Fruit fly (Drosophila melanogaster) whole organism, larva: Measurements from ENCODE around the gene Adgf-D.
A peak's percentile ranks its signal among the peaks of the same experiment; 100 is the strongest.

ENCODE experiments used
- noc ChIP-seq: fragments of 200-800 bp; sonication (Bioruptor generic); optimal IDR thresholded peaks from 3 replicates; lab custom pipeline; 2019; ENCODE audit warnings: missing biosample characterization, mild to moderate bottlenecking, missing genetic modification characterization, moderate library complexity

Gene Adgf-D

DNA sequence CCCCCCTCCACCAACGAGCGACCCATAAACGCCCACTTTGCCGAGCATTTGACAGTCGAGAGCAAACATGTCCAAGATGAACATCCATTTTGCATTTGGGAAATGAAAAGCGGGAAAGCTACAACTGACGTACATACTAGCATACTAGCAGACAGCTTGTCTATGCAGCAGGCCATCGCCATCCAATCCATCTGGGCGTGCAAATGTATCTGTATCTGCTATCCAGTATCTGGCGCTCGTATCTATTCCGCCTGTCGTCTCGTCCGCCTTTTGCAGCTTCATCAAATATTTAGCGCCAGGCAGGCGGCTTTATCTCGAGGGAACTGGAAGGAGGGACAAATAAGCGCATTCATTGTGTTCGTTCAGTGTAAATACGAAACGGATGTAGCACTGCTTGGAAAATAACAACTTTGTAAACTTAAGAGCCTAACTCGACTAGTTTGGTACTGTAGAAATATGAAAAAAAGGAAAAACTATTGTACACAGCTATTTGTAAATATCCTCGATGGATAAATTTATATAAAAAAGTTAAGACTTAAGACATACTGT is 8.9 kb upstream of the Adgf-D start:
- TF ChIP-seq noc (tag; lab: Kevin White, UChicago): no peak

DNA sequence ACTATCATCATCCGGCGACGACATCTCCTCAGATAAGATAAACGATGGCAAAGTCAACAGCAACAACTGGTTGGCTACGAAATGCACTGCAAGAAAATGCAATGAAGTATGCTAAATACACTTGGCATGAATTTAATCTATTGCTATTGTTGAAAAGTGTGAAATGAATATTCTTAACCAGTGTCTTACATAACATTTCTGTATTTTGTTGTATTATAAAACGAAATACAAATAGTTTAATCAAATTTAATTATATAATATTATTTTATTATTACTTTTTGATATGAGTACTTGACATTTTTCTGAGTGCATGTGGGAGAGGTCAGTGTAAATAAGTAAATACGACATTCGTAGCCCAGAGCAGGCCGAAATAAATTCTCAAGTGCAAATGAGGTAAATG is 8.3 kb upstream of the Adgf-D start:
- peak; percentile 23 for TF ChIP-seq noc (tag; lab: Kevin White, UChicago)

DNA sequence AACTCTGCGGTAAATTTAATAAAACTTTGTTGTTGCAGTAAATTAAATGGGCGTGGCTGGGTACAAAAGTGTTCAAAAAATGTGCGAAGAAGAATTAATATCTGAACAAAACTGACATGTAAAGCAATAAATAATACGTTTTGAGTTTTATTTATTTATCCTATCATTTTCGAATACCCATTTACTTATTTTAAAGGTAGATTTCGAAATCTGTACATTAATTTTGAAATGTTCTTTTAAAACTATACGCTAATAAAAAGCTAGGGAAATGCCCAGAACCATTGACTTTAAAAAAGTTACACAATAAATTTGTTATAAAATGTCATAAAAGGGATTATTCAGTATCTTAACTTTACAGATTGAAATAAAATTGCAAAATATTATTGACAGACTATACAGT is 6.5 kb upstream of the Adgf-D start, which contains the start of the genes primo-1 and primo-2:
primo-1 (minus strand) TSS at position 101 of the 400 bp plus-strand sequence.
primo-2 (minus strand) TSS at position 101 of the 400 bp plus-strand sequence.
- TF ChIP-seq noc (tag; lab: Kevin White, UChicago): no peak

DNA sequence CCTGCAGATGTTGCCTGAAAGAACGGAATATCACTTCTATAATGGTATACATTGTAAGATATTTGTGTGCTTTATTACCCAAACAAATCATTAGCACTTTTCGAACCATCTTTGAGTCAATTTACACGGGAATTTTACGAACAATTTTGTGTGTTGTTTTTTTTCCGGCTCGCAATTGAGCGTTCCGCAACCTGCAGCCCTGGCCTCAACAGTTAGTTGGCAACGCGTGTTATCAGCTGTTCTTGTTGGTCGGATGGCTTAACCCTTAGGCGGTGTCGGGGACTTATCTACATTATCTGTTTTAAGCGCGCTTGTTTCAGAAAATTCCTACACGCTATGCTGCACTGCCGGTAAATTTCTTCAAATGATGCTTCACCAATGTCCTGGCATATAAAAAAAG is 5.4 kb upstream of the Adgf-D start:
- no peak for TF ChIP-seq noc (tag; lab: Kevin White, UChicago)

DNA sequence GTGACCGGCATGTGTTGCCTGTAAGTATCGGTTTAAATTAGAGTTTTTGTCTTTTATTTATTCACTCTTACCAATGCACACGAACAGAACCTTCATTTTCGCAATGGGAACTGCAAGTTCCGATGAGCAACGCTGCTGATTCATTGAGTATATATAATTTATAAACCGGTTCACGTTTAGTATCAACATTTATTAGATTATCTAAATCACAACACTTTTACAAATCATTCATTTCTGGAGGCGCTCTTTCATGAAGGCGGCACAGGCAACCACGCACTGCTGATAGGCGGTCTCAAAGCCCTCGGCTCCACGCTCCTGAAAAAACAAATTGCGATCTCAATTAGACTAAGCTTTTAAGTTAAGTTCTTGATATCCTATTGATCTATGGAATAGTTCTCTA is 4.6 kb upstream of the Adgf-D start, which contains the start of gene Argp:
Argp (minus strand) TSS at position 101 of the 400 bp plus-strand sequence.
- no peak for TF ChIP-seq noc (tag; lab: Kevin White, UChicago)

DNA sequence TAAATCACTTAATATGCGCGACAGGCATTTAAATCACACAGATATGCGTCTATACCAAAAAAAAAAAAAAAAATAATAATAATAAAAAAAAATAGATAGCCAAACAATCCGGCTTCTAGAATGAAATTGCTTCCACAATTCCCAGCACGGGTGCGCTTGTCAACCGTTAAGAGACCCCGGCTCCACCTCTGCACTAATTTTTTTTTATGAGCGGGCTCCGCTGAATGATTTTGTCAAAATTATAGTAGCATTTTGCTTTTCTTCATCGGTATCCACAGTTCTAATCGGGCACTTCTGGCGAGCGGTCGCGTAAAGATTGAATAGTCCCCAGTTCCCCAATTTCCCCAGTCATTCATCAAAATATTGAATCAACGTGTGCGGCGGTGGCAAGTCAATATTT is 1.3 kb upstream of the Adgf-D start, which contains the start of gene Adgf-C:
Adgf-C (plus strand) TSS at position 301 of the 400 bp plus-strand sequence.
- TF ChIP-seq noc (tag; lab: Kevin White, UChicago): no peak

DNA sequence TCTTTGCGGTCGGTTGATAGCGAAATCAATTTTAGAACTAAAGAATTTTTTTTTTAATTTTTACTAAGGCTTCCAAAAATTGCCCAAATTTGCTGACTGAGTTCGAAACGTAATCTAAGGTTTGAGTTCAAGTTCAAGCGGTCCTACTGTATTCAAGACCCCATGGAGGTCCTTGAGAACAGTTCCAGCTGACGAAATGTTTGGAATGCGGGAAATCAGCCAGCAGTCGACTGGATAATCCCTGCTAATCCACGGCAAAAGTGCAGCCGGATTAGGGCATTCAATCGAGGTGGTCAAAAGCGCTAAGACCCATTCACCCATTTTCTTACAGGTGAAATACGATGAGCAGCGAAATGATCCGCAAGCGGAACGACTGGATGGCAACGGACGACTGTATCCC is 4.5 kb downstream of the Adgf-D start, which contains the start of gene f-cup:
f-cup (minus strand) TSS at position 101 of the 400 bp plus-strand sequence.
- TF ChIP-seq noc (tag; lab: Kevin White, UChicago): no peak

DNA sequence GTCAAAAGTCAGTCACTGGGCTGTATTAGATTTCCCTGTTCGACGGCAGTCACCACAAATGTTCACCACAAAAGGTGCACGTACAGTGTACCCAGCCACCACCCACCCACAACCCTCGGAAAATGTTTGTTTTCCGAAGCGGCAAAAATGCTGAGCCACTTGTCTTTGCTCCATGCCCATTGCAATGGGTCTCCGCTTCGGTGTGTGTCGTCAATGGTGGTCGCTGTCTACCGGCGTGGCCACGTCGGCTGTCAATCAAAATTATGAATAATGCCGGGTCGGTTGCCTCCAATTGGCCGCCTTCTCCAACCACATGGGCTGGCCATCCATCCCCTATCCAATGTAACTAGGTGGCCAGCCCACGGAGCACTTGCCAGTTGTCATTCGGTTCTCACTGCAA is 5.0 kb downstream of the Adgf-D start, which contains the start of gene ninaB:
ninaB (plus strand) TSS at position 374 of the 400 bp plus-strand sequence.
- no peak for TF ChIP-seq noc (tag; lab: Kevin White, UChicago)

DNA sequence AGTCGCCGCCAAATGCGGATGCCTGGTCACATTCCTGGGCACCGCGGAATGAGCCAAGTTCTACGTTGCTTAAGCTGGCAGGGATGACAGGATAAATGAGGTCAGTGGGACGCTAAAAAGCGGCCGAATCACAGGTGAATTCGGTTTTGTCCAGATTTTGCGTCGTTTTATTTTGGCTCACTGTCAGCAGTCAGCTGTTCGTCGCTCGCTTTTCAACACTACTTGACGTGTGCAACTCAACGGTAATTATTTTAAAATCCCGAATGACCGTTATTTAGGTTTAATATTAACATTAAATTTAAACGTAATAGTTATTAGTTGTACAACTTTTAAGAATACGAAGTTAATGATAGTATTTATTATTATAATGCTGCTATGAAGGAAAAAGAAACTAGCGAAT is 5.9 kb downstream of the Adgf-D start:
- TF ChIP-seq noc (tag; lab: Kevin White, UChicago): no peak

DNA sequence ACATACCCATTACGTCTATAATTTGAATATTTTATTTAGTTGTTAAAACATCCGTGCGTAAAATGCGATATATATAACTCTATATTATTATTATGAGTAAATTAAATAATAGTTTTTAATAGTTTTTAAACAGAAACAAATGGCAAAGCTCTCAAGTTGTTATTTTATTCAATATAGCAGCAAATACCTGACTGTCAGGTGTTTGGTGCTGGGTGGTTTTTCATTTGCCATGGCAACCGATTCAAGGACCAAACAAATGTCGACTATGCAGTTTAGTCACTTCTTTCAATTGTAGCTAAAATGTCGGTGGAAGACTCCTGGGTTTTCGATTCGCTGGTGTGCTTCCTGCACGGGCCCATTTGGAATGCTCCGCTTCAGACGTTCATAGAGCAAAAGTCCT is 11.4 kb downstream of the Adgf-D start, which contains the start of gene CG14367:
CG14367 (plus strand) TSS at position 301 of the 400 bp plus-strand sequence.
- TF ChIP-seq noc (tag; lab: Kevin White, UChicago): no peak

DNA sequence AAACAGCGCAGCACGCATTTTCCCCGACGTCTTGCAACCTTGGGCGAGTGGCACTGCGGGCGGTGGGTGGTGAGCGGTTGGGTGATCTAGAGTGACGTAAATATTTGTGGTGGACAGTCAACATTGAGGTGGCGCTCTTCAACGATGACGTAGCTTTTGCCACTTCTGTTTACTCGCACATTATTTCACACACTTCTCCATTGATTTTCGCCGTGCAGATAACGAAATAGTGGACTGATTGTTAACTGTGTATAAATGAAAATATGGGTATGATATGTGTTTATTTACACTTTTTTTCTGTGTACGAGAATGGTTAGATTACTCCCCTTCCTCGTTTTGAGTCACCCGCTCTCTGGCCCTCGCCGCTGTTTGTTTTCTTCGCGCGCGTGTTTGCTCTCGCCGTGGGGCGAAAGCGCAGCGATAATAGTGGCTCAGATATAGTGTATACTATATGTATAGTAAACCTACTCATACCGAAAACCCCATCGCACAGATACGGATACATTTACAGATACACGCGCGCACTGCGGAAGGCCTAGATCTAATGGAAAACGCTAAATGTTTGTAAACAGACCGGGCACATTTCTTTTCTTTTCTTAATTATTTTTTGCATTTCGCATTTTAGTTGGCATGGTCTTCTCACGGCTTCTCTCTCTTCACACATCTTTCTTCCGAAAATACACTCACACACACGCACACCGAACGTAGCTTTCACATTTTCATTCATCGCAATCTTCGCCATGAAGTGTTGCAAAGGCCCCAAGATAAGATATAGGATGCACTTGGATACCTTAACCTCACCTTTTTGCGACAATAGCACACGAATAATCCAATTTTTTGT is 18.6 kb downstream of the Adgf-D start, which contains the start of gene omd:
omd (minus strand) TSS at position 840 of the 841 bp plus-strand sequence.
- peak; percentile 63 for TF ChIP-seq noc (tag; lab: Kevin White, UChicago)

DNA sequence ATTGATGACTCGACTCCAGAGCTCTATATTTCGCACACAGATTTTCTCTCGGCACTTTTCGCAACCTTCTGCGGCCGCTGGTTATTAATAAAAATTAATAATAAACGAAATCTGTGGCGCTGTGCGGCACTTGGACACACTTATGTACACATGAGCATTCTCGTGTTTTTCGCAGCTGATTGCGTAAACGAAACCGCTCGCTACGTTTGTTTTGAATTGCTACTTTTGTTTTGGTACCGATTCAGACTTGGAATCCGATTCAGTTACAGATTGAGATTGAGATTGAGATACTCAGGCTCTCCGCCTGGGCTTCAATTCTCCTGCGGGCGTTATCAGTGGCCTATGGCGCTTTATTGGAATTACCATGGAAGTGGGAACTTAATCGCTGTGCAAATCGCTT is 19.2 kb downstream of the Adgf-D start:
- TF ChIP-seq noc (tag; lab: Kevin White, UChicago): no peak

DNA sequence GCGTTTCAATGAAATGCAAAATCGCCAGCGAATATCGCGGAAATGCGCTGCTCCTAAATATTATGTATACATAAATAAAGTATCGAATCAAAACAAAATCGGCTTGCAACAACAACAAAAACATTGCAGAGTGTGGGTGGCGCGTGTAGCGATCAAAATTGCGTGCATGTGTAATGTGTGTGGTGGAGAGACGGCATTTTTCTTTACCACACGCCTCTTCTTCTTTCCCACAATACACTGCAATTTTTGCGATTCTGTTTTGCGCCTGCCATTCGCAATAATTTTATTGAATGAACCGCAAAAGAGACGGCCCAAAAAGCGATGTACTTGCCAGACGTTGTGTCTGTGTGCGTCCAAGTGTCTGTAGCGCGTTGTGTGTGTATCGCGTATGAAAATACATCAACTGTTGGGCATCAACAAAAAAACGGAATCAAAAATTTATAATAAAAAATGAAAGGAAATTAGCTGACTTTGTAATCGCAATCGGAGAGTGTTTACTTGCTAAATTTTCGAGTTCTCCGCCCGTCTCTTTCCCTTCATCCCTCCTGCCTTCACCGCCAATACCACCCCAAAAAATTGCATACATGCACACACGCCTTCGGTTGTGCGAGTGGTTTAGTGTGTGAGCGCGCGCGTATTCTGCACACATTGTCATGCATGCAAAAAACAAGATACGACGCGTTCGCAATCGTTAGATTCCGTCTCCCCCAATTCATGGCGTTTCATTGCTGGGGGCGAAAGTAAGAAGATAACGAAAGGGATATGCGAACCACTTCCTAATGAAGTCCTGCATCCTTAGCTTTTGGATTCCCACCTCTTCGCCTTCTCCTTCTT is 20.4 kb downstream of the Adgf-D start:
- peak; percentile 22 for TF ChIP-seq noc (tag; lab: Kevin White, UChicago)

DNA sequence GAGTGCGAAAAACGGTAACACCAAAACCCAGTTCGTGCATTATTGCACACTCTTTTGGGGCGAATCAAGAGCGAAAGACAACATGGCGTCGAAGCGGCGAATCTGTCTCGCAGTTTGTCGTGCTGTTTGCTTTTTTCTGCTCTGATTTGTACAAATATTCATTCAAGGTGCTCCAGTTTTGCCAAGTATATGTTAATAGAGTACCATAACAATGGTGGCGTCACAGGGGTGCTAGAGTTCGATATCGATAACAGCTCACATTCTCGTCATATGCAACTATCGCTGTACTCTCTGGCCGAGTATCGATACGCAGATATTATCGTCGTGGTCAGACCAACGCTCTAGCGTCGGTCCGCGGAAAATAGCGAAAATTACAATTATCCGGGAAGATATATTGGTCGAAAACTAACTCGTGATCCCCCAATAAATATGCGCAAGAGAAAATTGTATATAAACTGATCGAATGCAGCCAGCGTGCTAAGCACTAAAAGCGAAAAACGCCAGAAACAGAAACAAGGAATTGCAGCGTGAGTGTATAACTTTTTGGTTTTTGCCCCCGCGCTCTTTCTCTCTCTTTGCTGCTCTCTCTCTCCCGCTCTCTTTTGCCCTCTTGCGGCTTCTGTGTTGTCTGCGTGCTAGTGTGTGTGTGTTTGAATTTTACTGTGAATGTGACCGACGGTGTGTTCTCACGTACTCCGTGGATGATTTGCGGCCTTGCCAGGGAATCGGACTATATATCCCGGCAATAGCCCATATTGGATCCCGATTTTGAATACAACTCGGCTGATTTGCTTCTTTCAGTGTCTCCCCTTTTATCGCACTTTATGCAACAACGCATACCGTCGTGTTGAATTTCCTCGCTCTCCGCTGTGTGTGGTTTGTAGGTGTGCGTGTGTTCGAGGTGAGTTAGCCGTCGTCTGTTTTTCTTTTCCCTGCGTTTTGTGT is 21.3 kb downstream of the Adgf-D start, which contains the start of gene flfl:
flfl (plus strand) TSS at position 298 of the 945 bp plus-strand sequence.
- no peak for TF ChIP-seq noc (tag; lab: Kevin White, UChicago)
